Worm (Caenorhabditis elegans) whole organism, L2 larva: ENCODE measurements around the gene Y75B7AL.2.

Source experiments
- C34F6.9 ChIP-seq: fragments of 150-350 bp; optimal IDR thresholded peaks from 2 replicates; lab custom pipeline; 2014; ENCODE audit warnings: missing biosample characterization, missing genetic modification characterization
- F13H6.1 ChIP-seq: sonication (generic microtip); optimal IDR thresholded peaks from 2 replicates; lab custom pipeline; 2016; ENCODE audit warnings: missing genetic modification characterization, missing compliant biosample characterization
- R02D3.7 ChIP-seq: fragments of 150-350 bp; optimal IDR thresholded peaks from 2 replicates; lab custom pipeline; 2014; ENCODE audit warnings: missing biosample characterization, missing genetic modification characterization
- Y55F3AM.14 ChIP-seq: fragments of 200-800 bp; sonication (Bioruptor generic); optimal IDR thresholded peaks from 2 replicates; lab custom pipeline; 2018; ENCODE audit warnings: mild to moderate bottlenecking, missing genetic modification characterization, missing compliant biosample characterization
- alr-1 ChIP-seq: fragments of 150-350 bp; optimal IDR thresholded peaks from 2 replicates; lab custom pipeline; 2014; ENCODE audit warnings: missing biosample characterization, missing genetic modification characterization
- aly-2 ChIP-seq: fragments of 150-350 bp; optimal IDR thresholded peaks from 2 replicates; lab custom pipeline; 2014; ENCODE audit warnings: missing biosample characterization, missing genetic modification characterization
- ama-1 ChIP-seq: fragments of 150-350 bp; optimal IDR thresholded peaks from 2 replicates; lab custom pipeline; 2018; ENCODE audit warnings: inconsistent platforms
- ceh-82 ChIP-seq: fragments of 150-350 bp; optimal IDR thresholded peaks from 2 replicates; lab custom pipeline; 2014; ENCODE audit warnings: missing biosample characterization, missing genetic modification characterization
- dmd-4 ChIP-seq: sonication (generic microtip); optimal IDR thresholded peaks from 2 replicates; lab custom pipeline; 2017; ENCODE audit warnings: missing biosample characterization, missing genetic modification characterization
- egl-27 ChIP-seq: sonication (generic microtip); optimal IDR thresholded peaks from 3 replicates; lab custom pipeline; 2017; ENCODE audit warnings: missing biosample characterization, missing genetic modification reagents, missing genetic modification characterization
- elt-1 ChIP-seq: fragments of 150-350 bp; optimal IDR thresholded peaks from 2 replicates; lab custom pipeline; 2014; ENCODE audit warnings: missing biosample characterization, missing genetic modification characterization
- elt-3 ChIP-seq: sonication (generic microtip); optimal IDR thresholded peaks from 2 replicates; lab custom pipeline; 2017; ENCODE audit warnings: missing biosample characterization, missing genetic modification characterization
- fos-1 ChIP-seq: fragments of 150-350 bp; optimal IDR thresholded peaks from 2 replicates; lab custom pipeline; 2014; ENCODE audit warnings: missing biosample characterization, missing genetic modification characterization
- gmeb-1 ChIP-seq: fragments of 150-350 bp; optimal IDR thresholded peaks from 2 replicates; lab custom pipeline; 2014; ENCODE audit warnings: missing biosample characterization, missing genetic modification characterization
- lin-11 ChIP-seq: fragments of 150-350 bp; sonication (generic microtip); optimal IDR thresholded peaks from 2 replicates; lab custom pipeline; 2014; ENCODE audit warnings: missing biosample characterization, missing genetic modification characterization, inconsistent platforms, mixed read lengths
- lin-13 ChIP-seq: fragments of 150-350 bp; optimal IDR thresholded peaks from 2 replicates; lab custom pipeline; 2014; ENCODE audit warnings: missing biosample characterization, missing genetic modification reagents, missing genetic modification characterization
- lsy-2 ChIP-seq, 2 experiments: fragments of 150-350 bp in 1 of 2; sonication (generic microtip) in 1 of 2; optimal IDR thresholded peaks; 2 replicates each; lab custom pipeline; 2014 to 2017; ENCODE audit warnings: missing biosample characterization in 2 of 2, missing genetic modification characterization in 2 of 2
- mab-5 ChIP-seq: fragments of 150-350 bp; optimal IDR thresholded peaks from 2 replicates; lab custom pipeline; 2014; ENCODE audit warnings: missing biosample characterization, missing genetic modification characterization
- mbf-1 ChIP-seq: sonication (generic microtip); optimal IDR thresholded peaks from 2 replicates; lab custom pipeline; 2017; ENCODE audit warnings: missing biosample characterization, missing genetic modification characterization
- mdl-1 ChIP-seq, 2 experiments: fragments of 150-350 bp in 1 of 2; sonication (generic microtip) in 1 of 2; optimal IDR thresholded peaks; 2 replicates each; lab custom pipeline; 2017; ENCODE audit warnings: missing biosample characterization in 2 of 2, missing genetic modification characterization in 2 of 2
- nhr-10 ChIP-seq: sonication (generic microtip); optimal IDR thresholded peaks from 2 replicates; lab custom pipeline; 2017; ENCODE audit warnings: missing biosample characterization, missing genetic modification characterization
- nhr-21 ChIP-seq: fragments of 150-350 bp; optimal IDR thresholded peaks from 2 replicates; lab custom pipeline; 2014; ENCODE audit warnings: missing biosample characterization, missing genetic modification characterization
- nhr-23 ChIP-seq: fragments of 150-350 bp; optimal IDR thresholded peaks from 2 replicates; lab custom pipeline; 2014; ENCODE audit warnings: missing biosample characterization, missing genetic modification reagents, missing genetic modification characterization
- nhr-237 ChIP-seq: fragments of 150-350 bp; optimal IDR thresholded peaks from 2 replicates; lab custom pipeline; 2014; ENCODE audit warnings: missing biosample characterization, missing genetic modification characterization
- nhr-25 ChIP-seq: fragments of 150-350 bp; sonication (generic microtip); optimal IDR thresholded peaks from 3 replicates; lab custom pipeline; 2014; ENCODE audit warnings: missing biosample characterization, missing genetic modification characterization
- nhr-6 ChIP-seq: fragments of 150-350 bp; optimal IDR thresholded peaks from 2 replicates; lab custom pipeline; 2014; ENCODE audit warnings: missing biosample characterization, missing genetic modification characterization
- nhr-77 ChIP-seq: fragments of 150-350 bp; optimal IDR thresholded peaks from 2 replicates; lab custom pipeline; 2014; ENCODE audit warnings: missing biosample characterization, missing genetic modification characterization
- peb-1 ChIP-seq: fragments of 150-350 bp; optimal IDR thresholded peaks from 2 replicates; lab custom pipeline; 2014; ENCODE audit warnings: missing biosample characterization, missing genetic modification characterization
- sem-4 ChIP-seq: fragments of 150-350 bp; optimal IDR thresholded peaks from 2 replicates; lab custom pipeline; 2014; ENCODE audit warnings: missing biosample characterization, missing genetic modification reagents, missing genetic modification characterization
- skn-1 ChIP-seq: sonication (generic microtip); optimal IDR thresholded peaks from 2 replicates; lab custom pipeline; 2017; ENCODE audit warnings: missing biosample characterization, missing genetic modification characterization
- sma-3 ChIP-seq: sonication (generic microtip); optimal IDR thresholded peaks from 2 replicates; lab custom pipeline; 2016; ENCODE audit warnings: missing genetic modification reagents, missing genetic modification characterization, missing compliant biosample characterization
- sma-9 ChIP-seq, 2 experiments: fragments of 150-350 bp in 1 of 2; sonication (generic microtip) in 1 of 2; optimal IDR thresholded peaks; 2 replicates each; lab custom pipeline; 2014 to 2016; ENCODE audit warnings: missing genetic modification characterization in 2 of 2, mild to moderate bottlenecking in 1 of 2, missing biosample characterization in 1 of 2, missing compliant biosample characterization in 1 of 2, missing genetic modification reagents in 1 of 2, moderate library complexity in 1 of 2
- snpc-4 ChIP-seq: fragments of 150-350 bp; optimal IDR thresholded peaks from 2 replicates; lab custom pipeline; 2014; ENCODE audit warnings: missing biosample characterization, missing genetic modification characterization
- unc-39 ChIP-seq: fragments of 150-350 bp; optimal IDR thresholded peaks from 2 replicates; lab custom pipeline; 2014; ENCODE audit warnings: missing biosample characterization, missing genetic modification characterization
- unc-55 ChIP-seq: fragments of 150-350 bp; sonication (generic microtip); optimal IDR thresholded peaks from 3 replicates; lab custom pipeline; 2014; ENCODE audit warnings: missing biosample characterization, missing genetic modification reagents, missing genetic modification characterization
- unc-62 ChIP-seq: fragments of 150-350 bp; optimal IDR thresholded peaks from 2 replicates; lab custom pipeline; 2014; ENCODE audit warnings: missing biosample characterization, missing genetic modification reagents, missing genetic modification characterization
- zag-1 ChIP-seq: fragments of 150-350 bp; optimal IDR thresholded peaks from 2 replicates; lab custom pipeline; 2014; ENCODE audit warnings: missing biosample characterization, missing genetic modification characterization
- ztf-1 ChIP-seq: fragments of 200-800 bp; sonication (Bioruptor generic); conservative IDR thresholded peaks from 2 replicates; pipeline ENCODE4 v1.3.6; 2022; ENCODE audit warnings: missing genetic modification characterization, missing compliant biosample characterization
- ztf-11 ChIP-seq: sonication (generic microtip); optimal IDR thresholded peaks from 2 replicates; lab custom pipeline; 2017; ENCODE audit warnings: missing biosample characterization, missing genetic modification characterization
- ztf-4 ChIP-seq: fragments of 150-350 bp; optimal IDR thresholded peaks from 2 replicates; lab custom pipeline; 2014; ENCODE audit warnings: missing biosample characterization, missing genetic modification characterization

Gene Y75B7AL.2

ce11 chrV:1352321-1352720 lies 5.6 kb downstream of the Y75B7AL.2 start:
- TF ChIP-seq skn-1 (tag; lab: Kevin White, UChicago) = no peak
- TF ChIP-seq elt-3 = no peak
- TF ChIP-seq nhr-21 (tag; lab: Kevin White, UChicago) = no peak
- TF ChIP-seq fos-1 = no peak
- TF ChIP-seq aly-2 (tag; lab: Kevin White, UChicago) = no peak
- no peak for TF ChIP-seq unc-39 (tag; lab: Kevin White, UChicago)
- no peak for TF ChIP-seq nhr-23 (tag; lab: Kevin White, UChicago)
- TF ChIP-seq ztf-1 (GFP tag; lab: Robert Waterston, UW) = no peak
- no peak for TF ChIP-seq mbf-1 (tag; lab: Kevin White, UChicago)
- no peak for TF ChIP-seq egl-27 (tag; lab: Kevin White, UChicago)
- TF ChIP-seq sma-3 = no peak
- no peak for TF ChIP-seq unc-62 (GFP tag; lab: Kevin White, UChicago)
- TF ChIP-seq lin-11 (tag; lab: Kevin White, UChicago) = no peak
- TF ChIP-seq nhr-25 (tag; lab: Kevin White, UChicago) = no peak
- TF ChIP-seq dmd-4 (tag; lab: Kevin White, UChicago) = no peak
- TF ChIP-seq, all 48 proteins: peak for 0

- TF ChIP-seq R02D3.7 (tag; lab: Kevin White, UChicago) (no peak), egl-27 (tag; lab: Kevin White, UChicago) (no peak), alr-1 (tag; lab: Kevin White, UChicago) (no peak), elt-1 (no peak), nhr-23 (tag; lab: Kevin White, UChicago) (no peak)
These were observed 6.1 kb downstream of the Y75B7AL.2 start, which contains the start of gene glb-33 for ce11 chrV:1351826-1352225. Gene glb-33 (plus strand): TSS chrV:1352126.

ce11 chrV:1349802-1350201 lies 8.1 kb downstream of the Y75B7AL.2 start:
- TF ChIP-seq ama-1 (lab: Kevin White, UChicago) (no peak), gmeb-1 (tag; lab: Kevin White, UChicago) (no peak), sem-4 (tag; lab: Kevin White, UChicago) (peak; percentile 65), unc-55 (GFP tag; lab: Kevin White, UChicago) (no peak), nhr-23 (tag; lab: Kevin White, UChicago) (no peak), C34F6.9 (tag; lab: Kevin White, UChicago) (peak; percentile 15), snpc-4 (no peak), ztf-11 (tag; lab: Kevin White, UChicago) (no peak), mdl-1 (tag; optimal IDR thresholded peaks at IDR 0.05; lab: Kevin White, UChicago) (no peak), zag-1 (tag; lab: Kevin White, UChicago) (no peak), nhr-25 (tag; lab: Kevin White, UChicago) (no peak), nhr-237 (tag; lab: Kevin White, UChicago) (no peak), lin-11 (tag; lab: Kevin White, UChicago) (no peak), sma-9 (GFP tag; optimal IDR thresholded peaks at IDR 0.05; lab: Kevin White, UChicago) (peak; percentile 9), sma-9 (tag; optimal IDR thresholded peaks at IDR 0.05; lab: Kevin White, UChicago) (no peak), mab-5 (tag; lab: Kevin White, UChicago) (no peak), Y55F3AM.14 (GFP tag; lab: Kevin White, UChicago) (no peak), nhr-6 (tag; lab: Kevin White, UChicago) (no peak), ceh-82 (tag; lab: Kevin White, UChicago) (no peak), skn-1 (tag; lab: Kevin White, UChicago) (no peak), mbf-1 (tag; lab: Kevin White, UChicago) (no peak), nhr-10 (tag; lab: Kevin White, UChicago) (no peak), aly-2 (tag; lab: Kevin White, UChicago) (no peak)

- TF ChIP-seq nhr-10 (tag; lab: Kevin White, UChicago) = no peak
- TF ChIP-seq aly-2 (tag; lab: Kevin White, UChicago) = no peak
- no peak for TF ChIP-seq sma-3
- TF ChIP-seq gmeb-1 (tag; lab: Kevin White, UChicago) = no peak
- TF ChIP-seq sma-9 (GFP tag; optimal IDR thresholded peaks at IDR 0.05; lab: Kevin White, UChicago) = no peak
- TF ChIP-seq sma-9 (tag; optimal IDR thresholded peaks at IDR 0.05; lab: Kevin White, UChicago) = no peak
- no peak for TF ChIP-seq mbf-1 (tag; lab: Kevin White, UChicago)
- TF ChIP-seq unc-55 (GFP tag; lab: Kevin White, UChicago) = no peak
- TF ChIP-seq nhr-77 (tag; lab: Kevin White, UChicago) = no peak
- no peak for TF ChIP-seq lin-13 (GFP tag; lab: Kevin White, UChicago)
- TF ChIP-seq dmd-4 (tag; lab: Kevin White, UChicago) = no peak
- no peak for TF ChIP-seq F13H6.1 (tag; lab: Kevin White, UChicago)
- TF ChIP-seq peb-1 = no peak
- no peak for TF ChIP-seq nhr-23 (tag; lab: Kevin White, UChicago)
- TF ChIP-seq lsy-2 (tag; optimal IDR thresholded peaks at IDR 0.05; lab: Kevin White, UChicago) = no peak
- no peak for TF ChIP-seq unc-39 (tag; lab: Kevin White, UChicago)
- TF ChIP-seq elt-1 = no peak
- no peak for TF ChIP-seq ztf-4 (tag; lab: Kevin White, UChicago)
- TF ChIP-seq ztf-1 (GFP tag; lab: Robert Waterston, UW) = no peak
- TF ChIP-seq Y55F3AM.14 (GFP tag; lab: Kevin White, UChicago) = no peak
These were observed 15.2 kb downstream of the Y75B7AL.2 start for ce11 chrV:1342712-1343111.
